Worm (Caenorhabditis elegans): ENCODE results near the gene irld-57.

ce11 chrV:15730459-15730858 lies 3.9 kb upstream of the irld-57 start, which contains the start of gene Y6E2A.10:
- TF ChIP-seq ama-1 (optimal IDR thresholded peaks at IDR 0.05) (no peak), ama-1 (GFP tag; optimal IDR thresholded peaks at IDR 0.05) (no peak), unc-130 (GFP tag; optimal IDR thresholded peaks at IDR 0.05) (no peak), rec-8 (tag; optimal IDR thresholded peaks at IDR 0.05) (no peak), F52B5.7 (tag; optimal IDR thresholded peaks at IDR 0.05) (no peak), C17E4.6 (GFP tag; IDR thresholded peaks at IDR 0.05) (no peak), ceh-58 (GFP tag; IDR thresholded peaks at IDR 0.05) (no peak), unc-62 (GFP tag; optimal IDR thresholded peaks at IDR 0.05) (no peak), F10E7.11 (tag; optimal IDR thresholded peaks at IDR 0.05) (no peak)

Data from whole organism, young adult.